Worm (Caenorhabditis elegans) whole organism, L4 larva: ENCODE results near the gene srh-276.
A peak's percentile ranks its signal among the peaks of the same experiment; 100 is the strongest.

Experiments used
- D1046.2 ChIP-seq: fragments of 200-800 bp; sonication (Bioruptor generic); IDR thresholded peaks from 2 replicates; pipeline ENCODE4 v1.3.6; 2022; ENCODE audit warnings: missing genetic modification characterization, missing compliant biosample characterization
- F10B5.3 ChIP-seq: sonication (generic microtip); optimal IDR thresholded peaks from 2 replicates; lab custom pipeline; 2016; ENCODE audit warnings: mild to moderate bottlenecking, missing genetic modification characterization, missing compliant biosample characterization
- F37D6.2 ChIP-seq: sonication (generic microtip); optimal IDR thresholded peaks from 2 replicates; lab custom pipeline; 2016; ENCODE audit warnings: mild to moderate bottlenecking, missing genetic modification characterization, missing compliant biosample characterization
- F44E2.7 ChIP-seq: fragments of 200-800 bp; sonication (Bioruptor generic); IDR thresholded peaks from 2 replicates; pipeline ENCODE4 v2.1.2; 2022; ENCODE audit warnings: missing genetic modification characterization, missing compliant biosample characterization
- F49E8.2 ChIP-seq: sonication (generic microtip); optimal IDR thresholded peaks from 2 replicates; lab custom pipeline; 2016; ENCODE audit warnings: missing compliant biosample characterization, mild to moderate bottlenecking, missing genetic modification characterization, borderline replicate concordance
- R02D3.7 ChIP-seq: fragments of 150-350 bp; sonication (generic microtip); optimal IDR thresholded peaks from 3 replicates; lab custom pipeline; 2014; ENCODE audit warnings: missing biosample characterization, missing genetic modification characterization
- T26A8.4 ChIP-seq: fragments of 200-800 bp; sonication (Bioruptor generic); IDR thresholded peaks from 2 replicates; pipeline ENCODE4 v1.3.6; 2022; ENCODE audit warnings: missing genetic modification characterization, missing compliant biosample characterization
- Y105C5A.15 ChIP-seq: fragments of 200-800 bp; sonication (Bioruptor generic); IDR thresholded peaks from 2 replicates; pipeline ENCODE4 v1.3.6; 2022; ENCODE audit warnings: missing genetic modification characterization, missing compliant biosample characterization
- Y48G9A.11 ChIP-seq: fragments of 200-800 bp; sonication (Bioruptor generic); IDR thresholded peaks from 2 replicates; pipeline ENCODE4 v1.3.6; 2022; ENCODE audit warnings: missing genetic modification reagents, missing genetic modification characterization, missing compliant biosample characterization
- Y5F2A.4 ChIP-seq: fragments of 200-800 bp; sonication (Bioruptor generic); optimal IDR thresholded peaks from 2 replicates; lab custom pipeline; 2018; ENCODE audit warnings: mild to moderate bottlenecking, missing genetic modification characterization, missing compliant biosample characterization
- Y75B8A.6 ChIP-seq: fragments of 200-800 bp; sonication (Bioruptor generic); IDR thresholded peaks from 2 replicates; pipeline ENCODE4 v1.3.6; 2022; ENCODE audit warnings: missing genetic modification reagents, missing genetic modification characterization, missing compliant biosample characterization
- aha-1 ChIP-seq: fragments of 150-350 bp; peaks from one replicate; lab custom pipeline; 2014; ENCODE audit warnings: missing biosample characterization, missing genetic modification characterization
- arid-1 ChIP-seq: fragments of 200-800 bp; sonication (Bioruptor generic); conservative IDR thresholded peaks from 2 replicates; pipeline ENCODE4 v1.3.6; 2022; ENCODE audit warnings: missing genetic modification reagents, missing genetic modification characterization, missing compliant biosample characterization
- attf-4 ChIP-seq: sonication (generic microtip); optimal IDR thresholded peaks from 3 replicates; lab custom pipeline; 2017; ENCODE audit warnings: missing biosample characterization, missing genetic modification characterization
- cey-2 ChIP-seq: sonication (generic microtip); optimal IDR thresholded peaks from 3 replicates; lab custom pipeline; 2017; ENCODE audit warnings: missing genetic modification characterization, mild to moderate bottlenecking, missing compliant biosample characterization, antibody characterized with exemption, borderline replicate concordance; ENCODE audit not compliant: insufficient read depth
- daf-19 ChIP-seq: fragments of 200-800 bp; sonication (Bioruptor generic); conservative IDR thresholded peaks from 2 replicates; pipeline ENCODE4 v1.3.6; 2022; ENCODE audit warnings: missing genetic modification characterization, missing compliant biosample characterization
- dmd-6 ChIP-seq: fragments of 200-800 bp; sonication (Bioruptor generic); IDR thresholded peaks from 2 replicates; pipeline ENCODE4 v1.3.6; 2022; ENCODE audit warnings: missing genetic modification reagents, missing genetic modification characterization, missing compliant biosample characterization
- dpl-1 ChIP-seq: fragments of 150-350 bp; optimal IDR thresholded peaks from 2 replicates; lab custom pipeline; 2014; ENCODE audit warnings: missing biosample characterization, missing genetic modification reagents, missing genetic modification characterization
- egl-27 ChIP-seq: sonication (generic microtip); optimal IDR thresholded peaks from 3 replicates; lab custom pipeline; 2017; ENCODE audit warnings: missing biosample characterization, missing genetic modification reagents, missing genetic modification characterization
- fos-1 ChIP-seq: fragments of 150-350 bp; optimal IDR thresholded peaks from 2 replicates; lab custom pipeline; 2014; ENCODE audit warnings: missing biosample characterization, missing genetic modification characterization
- hif-1 ChIP-seq, 2 experiments: sonication (generic microtip); optimal IDR thresholded peaks; 2 replicates each; lab custom pipeline; 2016 to 2017; ENCODE audit warnings: missing compliant biosample characterization in 2 of 2, missing genetic modification characterization in 2 of 2, missing genetic modification reagents in 2 of 2, missing genotype in 2 of 2, mild to moderate bottlenecking in 1 of 2
- hlh-30 ChIP-seq: sonication (generic microtip); optimal IDR thresholded peaks from 2 replicates; lab custom pipeline; 2017; ENCODE audit warnings: antibody characterized with exemption, mild to moderate bottlenecking, missing genetic modification characterization, missing compliant biosample characterization; ENCODE audit not compliant: insufficient read depth
- lin-1 ChIP-seq: fragments of 200-800 bp; sonication (Bioruptor generic); IDR thresholded peaks from 2 replicates; pipeline ENCODE4 v1.3.6; 2022; ENCODE audit warnings: missing genetic modification reagents, missing genetic modification characterization, missing compliant biosample characterization
- lin-13 ChIP-seq: fragments of 150-350 bp; optimal IDR thresholded peaks from 2 replicates; lab custom pipeline; 2014; ENCODE audit warnings: missing biosample characterization, missing genetic modification reagents, missing genetic modification characterization
- lin-15B ChIP-seq: fragments of 150-350 bp; sonication (generic microtip); optimal IDR thresholded peaks from 3 replicates; lab custom pipeline; 2014; ENCODE audit warnings: missing biosample characterization, missing genetic modification characterization
- lin-38 ChIP-seq: fragments of 200-800 bp; sonication (Bioruptor generic); IDR thresholded peaks from 2 replicates; pipeline ENCODE4 v1.3.6; 2022; ENCODE audit warnings: missing genetic modification reagents, missing genetic modification characterization, missing compliant biosample characterization
- lin-39 ChIP-seq: fragments of 150-350 bp; optimal IDR thresholded peaks from 2 replicates; lab custom pipeline; 2014; ENCODE audit warnings: missing biosample characterization, missing genetic modification reagents, missing genetic modification characterization
- lir-3 ChIP-seq: sonication (generic microtip); optimal IDR thresholded peaks from 2 replicates; lab custom pipeline; 2016; ENCODE audit warnings: mild to moderate bottlenecking, missing genetic modification characterization, missing compliant biosample characterization
- lsy-2 ChIP-seq, 2 experiments: fragments of 150-350 bp in 1 of 2; sonication (generic microtip) in 1 of 2; optimal IDR thresholded peaks; 2 replicates each; lab custom pipeline; 2014 to 2017; ENCODE audit warnings: missing biosample characterization in 2 of 2, missing genetic modification characterization in 2 of 2
- madf-5 ChIP-seq, 2 experiments: fragments of 200-800 bp; sonication (Bioruptor generic); IDR thresholded peaks; 2 replicates each; pipeline ENCODE4 v1.3.6; 2022; ENCODE audit warnings: missing compliant biosample characterization in 2 of 2, missing genetic modification characterization in 2 of 2
- madf-9 ChIP-seq: fragments of 200-800 bp; sonication (Bioruptor generic); conservative IDR thresholded peaks from 2 replicates; pipeline ENCODE4 v1.3.6; 2022; ENCODE audit warnings: missing genetic modification reagents, missing genetic modification characterization, missing compliant biosample characterization
- mes-2 ChIP-seq: sonication (generic microtip); optimal IDR thresholded peaks from 2 replicates; lab custom pipeline; 2016; ENCODE audit warnings: missing genotype, mild to moderate bottlenecking, missing genetic modification characterization, missing compliant biosample characterization; ENCODE audit not compliant: poor library complexity, severe bottlenecking
- nhr-10 ChIP-seq: fragments of 150-350 bp; optimal IDR thresholded peaks from 2 replicates; lab custom pipeline; 2014; ENCODE audit warnings: missing biosample characterization, missing genetic modification characterization
- nhr-102 ChIP-seq: sonication (generic microtip); optimal IDR thresholded peaks from 2 replicates; lab custom pipeline; 2016; ENCODE audit warnings: mild to moderate bottlenecking, missing genetic modification characterization, moderate library complexity, missing compliant biosample characterization
- nhr-25 ChIP-seq: sonication (generic microtip); optimal IDR thresholded peaks from 2 replicates; lab custom pipeline; 2017; ENCODE audit warnings: missing genetic modification characterization, mild to moderate bottlenecking, missing compliant biosample characterization, antibody characterized with exemption, moderate library complexity, borderline replicate concordance; ENCODE audit not compliant: insufficient read depth
- nhr-28 ChIP-seq: fragments of 150-350 bp; optimal IDR thresholded peaks from 2 replicates; lab custom pipeline; 2014; ENCODE audit warnings: missing biosample characterization, missing genetic modification characterization
- nhr-42 ChIP-seq: fragments of 200-800 bp; sonication (Bioruptor generic); IDR thresholded peaks from 2 replicates; pipeline ENCODE4 v1.3.6; 2022; ENCODE audit warnings: missing genetic modification characterization, missing compliant biosample characterization
- php-3 ChIP-seq: fragments of 200-800 bp; sonication (Bioruptor generic); IDR thresholded peaks from 2 replicates; pipeline ENCODE4 v1.3.6; 2022; ENCODE audit warnings: missing genetic modification reagents, missing genetic modification characterization, missing compliant biosample characterization
- set-16 ChIP-seq: fragments of 200-800 bp; sonication (Bioruptor generic); IDR thresholded peaks from 2 replicates; pipeline ENCODE4 v1.3.6; 2022; ENCODE audit warnings: missing genetic modification reagents, missing genetic modification characterization, missing compliant biosample characterization
- skn-1 ChIP-seq: fragments of 150-350 bp; optimal IDR thresholded peaks from 2 replicates; lab custom pipeline; 2014; ENCODE audit warnings: missing biosample characterization, missing genetic modification characterization
- snpc-1.2 ChIP-seq: fragments of 200-800 bp; sonication (Bioruptor generic); IDR thresholded peaks from 2 replicates; pipeline ENCODE4 v1.3.6; 2022; ENCODE audit warnings: missing genetic modification reagents, missing genetic modification characterization, missing compliant biosample characterization
- unc-130 ChIP-seq: sonication (generic microtip); optimal IDR thresholded peaks from 2 replicates; lab custom pipeline; 2016; ENCODE audit warnings: missing genetic modification reagents, missing genetic modification characterization, missing compliant biosample characterization
- unc-62 ChIP-seq, 3 experiments: fragments of 150-350 bp in 1 of 3; sonication (generic microtip); optimal IDR thresholded peaks in 2 of 3; peaks in 1 of 3; 1 replicate in 1 of 3; 2 replicates in 2 of 3; lab custom pipeline; 2014 to 2017; ENCODE audit warnings: missing biosample characterization in 3 of 3, missing genetic modification characterization in 3 of 3, missing genetic modification reagents in 3 of 3, missing genotype in 1 of 3
- vab-7 ChIP-seq: fragments of 200-800 bp; sonication (Bioruptor generic); IDR thresholded peaks from 2 replicates; pipeline ENCODE4 v1.3.6; 2022; ENCODE audit warnings: missing genetic modification reagents, missing genetic modification characterization, missing compliant biosample characterization
- ztf-11 ChIP-seq: fragments of 150-350 bp; optimal IDR thresholded peaks from 2 replicates; lab custom pipeline; 2014; ENCODE audit warnings: missing biosample characterization, missing genetic modification characterization

The srh-276 gene

DNA sequence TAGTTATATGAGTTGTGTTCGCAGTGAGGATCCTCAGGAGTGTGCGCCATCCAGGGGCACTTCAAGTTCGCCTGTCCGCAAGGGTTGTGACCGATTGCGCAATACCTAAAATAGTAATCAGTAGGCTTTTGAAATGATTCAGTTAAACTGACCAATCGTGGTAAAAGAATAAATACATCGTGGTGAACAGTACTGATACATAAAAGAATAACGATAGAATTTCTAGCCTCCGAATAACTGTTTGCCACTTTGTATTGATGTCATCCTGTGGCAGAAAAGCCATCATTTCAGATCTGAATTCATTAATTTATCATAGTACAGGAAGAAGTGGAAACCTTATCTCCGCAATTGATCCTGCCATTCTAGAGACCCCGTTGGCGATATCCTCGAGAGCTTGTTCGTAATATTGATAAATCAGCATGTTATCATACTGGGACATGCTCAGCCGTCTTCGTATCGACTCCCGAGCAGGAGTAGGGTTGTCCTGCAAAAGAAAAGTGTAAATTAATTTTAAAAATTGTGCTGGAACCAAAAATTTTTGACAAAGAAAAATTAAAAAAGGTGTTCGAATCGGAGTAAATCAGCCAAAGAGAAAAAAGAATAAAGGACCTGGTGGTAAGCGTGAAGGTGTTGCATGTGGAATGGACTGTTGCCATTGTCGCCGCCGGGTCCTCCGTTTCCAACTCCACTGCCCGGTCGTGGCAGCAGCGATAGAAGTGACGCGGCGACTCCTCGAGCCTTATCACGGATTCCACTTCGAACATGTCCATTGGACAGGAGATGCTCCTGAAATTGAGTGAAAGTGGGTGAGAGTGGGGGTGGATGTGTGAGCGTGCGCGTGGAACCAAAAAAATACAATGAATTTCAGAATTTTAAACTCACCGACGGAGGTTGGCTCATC lies 16.1 kb upstream of the srh-276 start:
- TF ChIP-seq nhr-42 (GFP tag; lab: Robert Waterston, UW) (0 out of 2 replicates have a peak, but pooled peaks have one; percentile 40), Y75B8A.6 (GFP tag; lab: Robert Waterston, UW) (no peak), mes-2 (tag; lab: Kevin White, UChicago) (peak; percentile 21), F49E8.2 (tag; lab: Kevin White, UChicago) (peak; percentile 69), unc-62 (GFP tag; optimal IDR thresholded peaks at IDR 0.05 in 1 of 2; lab: Kevin White, UChicago) (peak in 1 of 2 experiments; percentile 49), unc-62 (tag; optimal IDR thresholded peaks at IDR 0.05; lab: Kevin White, UChicago) (no peak), attf-4 (no peak), set-16 (GFP tag; lab: Robert Waterston, UW) (peak; percentile 53; the same call in 1 of the 2 replicates), unc-130 (peak; percentile 11), F10B5.3 (tag; lab: Kevin White, UChicago) (peak; percentile 17), arid-1 (GFP tag; lab: Robert Waterston, UW) (0 out of 2 replicates have a peak, but pooled peaks have one; percentile 16), Y48G9A.11 (GFP tag; lab: Robert Waterston, UW) (peak; percentile 50; the same call in 1 of the 2 replicates), snpc-1.2 (no peak), Y5F2A.4 (GFP tag; lab: Kevin White, UChicago) (peak; percentile 23), aha-1 (tag; lab: Kevin White, UChicago) (peak; percentile 46), lin-38 (GFP tag; lab: Robert Waterston, UW) (peak; percentile 62), daf-19 (0 out of 2 replicates have a peak, but pooled peaks have one; percentile 12), fos-1 (tag; lab: Kevin White, UChicago) (no peak)

DNA sequence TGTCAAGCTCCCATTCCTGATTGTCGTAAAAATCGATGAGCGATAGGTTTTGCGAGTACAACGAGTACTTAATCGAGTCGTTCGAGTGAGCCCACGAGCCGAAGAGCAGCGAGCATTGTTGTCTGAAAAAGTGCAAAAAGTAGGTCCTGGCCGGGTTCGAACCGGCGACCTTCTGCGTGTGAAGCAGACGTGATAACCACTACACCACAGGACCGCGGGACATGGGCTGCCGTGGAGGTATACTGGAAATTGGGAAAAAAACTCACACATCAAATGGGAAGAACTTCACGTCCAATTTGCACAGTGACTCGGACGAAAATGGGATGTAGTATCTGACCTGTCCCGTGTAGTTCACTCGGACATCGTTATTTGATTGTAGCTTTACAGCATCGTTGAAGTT lies 13.8 kb upstream of the srh-276 start:
- TF ChIP-seq T26A8.4 = peak; percentile 36; the same call in 1 of the 2 replicates
- no peak for TF ChIP-seq nhr-102 (tag; lab: Kevin White, UChicago)
- no peak for TF ChIP-seq nhr-42 (GFP tag; lab: Robert Waterston, UW)
- TF ChIP-seq nhr-10 (tag; lab: Kevin White, UChicago) = no peak
- peak; percentile 48 for TF ChIP-seq dmd-6 (GFP tag; lab: Robert Waterston, UW)
- no peak for TF ChIP-seq php-3 (GFP tag; lab: Robert Waterston, UW)
- TF ChIP-seq nhr-28 (tag; lab: Kevin White, UChicago) = no peak
- peak; percentile 88 for TF ChIP-seq D1046.2 (GFP tag; lab: Robert Waterston, UW)
- TF ChIP-seq daf-19 = no peak
- peak; percentile 52; the same call in 1 of the 2 replicates for TF ChIP-seq madf-9 (GFP tag; lab: Robert Waterston, UW)
- TF ChIP-seq R02D3.7 (tag; lab: Kevin White, UChicago) = no peak
- peak; percentile 18 for TF ChIP-seq hlh-30 (tag; lab: Kevin White, UChicago)
- TF ChIP-seq lsy-2 (tag; optimal IDR thresholded peaks at IDR 0.05; lab: Kevin White, UChicago) = no peak
- TF ChIP-seq lin-15B = no peak
- no peak for TF ChIP-seq egl-27 (tag; lab: Kevin White, UChicago)
- TF ChIP-seq nhr-25 (tag; lab: Kevin White, UChicago) = no peak
- no peak for TF ChIP-seq lin-39
- no peak for TF ChIP-seq lin-13 (GFP tag; lab: Kevin White, UChicago)
- peak; percentile 34 for TF ChIP-seq mes-2 (tag; lab: Kevin White, UChicago)
- TF ChIP-seq F37D6.2 (tag; lab: Kevin White, UChicago) = no peak
- TF ChIP-seq F44E2.7 (GFP tag; lab: Robert Waterston, UW) = no peak
- no peak; the same call in 1 of the 2 replicates for TF ChIP-seq lin-1 (GFP tag; lab: Robert Waterston, UW)
- TF ChIP-seq ztf-11 (tag; lab: Kevin White, UChicago) = no peak
- 0 out of 2 replicates have a peak, but pooled peaks have one; percentile 19 for TF ChIP-seq Y105C5A.15
- no peak for TF ChIP-seq lir-3
- TF ChIP-seq hif-1 (tag; optimal IDR thresholded peaks at IDR 0.05; lab: Kevin White, UChicago) = no peak
- no peak for TF ChIP-seq fos-1 (tag; lab: Kevin White, UChicago)
- TF ChIP-seq madf-5 (GFP tag; IDR thresholded peaks at IDR 0.05; lab: Robert Waterston, UW) = 0 out of 4 replicates have a peak, but pooled peaks of 1 of the 2 experiments have one; percentile 54
- TF ChIP-seq skn-1 (tag; lab: Kevin White, UChicago) = no peak
- no peak for TF ChIP-seq aha-1 (tag; lab: Kevin White, UChicago)
- TF ChIP-seq vab-7 (GFP tag; lab: Robert Waterston, UW) = peak; percentile 59
- TF ChIP-seq cey-2 = no peak
- TF ChIP-seq dpl-1 (GFP tag; lab: Kevin White, UChicago) = no peak
